Worm (Caenorhabditis elegans): ENCODE data around the gene Y102A11A.5.

The Y102A11A.5 gene

ce11 chrX:1981654-1982053, 49.7 kb downstream of the Y102A11A.5 start:
- no peak for TF ChIP-seq lin-11 (tag; optimal IDR thresholded peaks at IDR 0.05)
- TF ChIP-seq mbf-1 (tag; optimal IDR thresholded peaks at IDR 0.05): no peak
- TF ChIP-seq nhr-10 (tag; optimal IDR thresholded peaks at IDR 0.05): no peak
- no peak for TF ChIP-seq lin-13 (GFP tag; optimal IDR thresholded peaks at IDR 0.05)
- no peak for TF ChIP-seq sma-9 (GFP tag; optimal IDR thresholded peaks at IDR 0.05)
- no peak for TF ChIP-seq sma-9 (tag; optimal IDR thresholded peaks at IDR 0.05)
- TF ChIP-seq unc-62 (GFP tag; optimal IDR thresholded peaks at IDR 0.05): no peak
- no peak for TF ChIP-seq F13H6.1 (tag; optimal IDR thresholded peaks at IDR 0.05)
- no peak for TF ChIP-seq nhr-23 (tag; optimal IDR thresholded peaks at IDR 0.05)
- TF ChIP-seq nhr-129 (tag; optimal IDR thresholded peaks at IDR 0.05): no peak
- no peak for TF ChIP-seq dmd-4 (tag; optimal IDR thresholded peaks at IDR 0.05)
- TF ChIP-seq nhr-12 (tag; optimal IDR thresholded peaks at IDR 0.05): no peak
- no peak for TF ChIP-seq ztf-11 (tag; optimal IDR thresholded peaks at IDR 0.05)
- TF ChIP-seq egl-27 (tag; optimal IDR thresholded peaks at IDR 0.05): no peak
- TF ChIP-seq Y55F3AM.14 (GFP tag; optimal IDR thresholded peaks at IDR 0.05): no peak
- TF ChIP-seq zag-1 (tag; optimal IDR thresholded peaks at IDR 0.05): no peak
- no peak for TF ChIP-seq unc-39 (tag; optimal IDR thresholded peaks at IDR 0.05)
- no peak for TF ChIP-seq elt-3 (tag; optimal IDR thresholded peaks at IDR 0.05)

All from whole organism, L2 larva.